Worm (Caenorhabditis elegans): Measurements from ENCODE around the gene C42D4.13.

The C42D4.13 gene

DNA sequence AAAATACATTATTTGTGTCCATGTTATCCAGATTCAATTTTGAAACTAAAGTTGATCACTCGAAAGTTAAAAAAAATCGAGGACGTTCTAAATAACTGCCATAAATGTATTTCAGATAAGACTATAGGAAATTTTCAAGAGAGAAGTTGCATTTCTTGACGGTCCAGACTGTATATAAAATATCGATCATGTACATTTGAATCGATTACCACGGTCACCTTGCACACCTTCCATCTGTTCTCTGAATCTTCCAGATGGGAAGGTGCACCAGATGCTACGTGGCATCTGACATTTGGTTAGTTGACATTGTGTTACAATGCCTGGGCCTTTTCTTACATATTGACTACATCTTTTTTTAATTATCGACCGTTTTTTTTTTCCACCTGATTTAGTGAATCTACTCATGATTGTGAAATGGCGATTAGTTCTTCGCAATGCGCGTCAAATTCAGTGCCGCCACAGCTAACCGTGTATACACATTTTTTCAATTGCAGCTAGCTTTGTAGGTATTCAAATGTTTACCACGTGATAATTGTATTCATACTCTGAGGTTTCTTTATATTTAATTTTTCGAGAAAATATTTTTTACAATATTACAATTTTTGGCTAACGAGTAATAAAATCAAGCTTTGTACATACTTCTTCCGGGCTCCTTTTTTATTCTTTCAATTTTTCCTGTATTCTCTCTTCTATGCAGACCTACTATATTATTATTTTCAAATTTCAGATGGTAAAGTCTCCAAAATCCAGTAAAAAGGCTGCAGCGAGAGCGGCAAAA, 19.8 kb downstream of the C42D4.13 start, which contains the start of gene skr-16:
skr-16 (plus strand) TSS at position 728 of the 778 bp plus-strand sequence.
- no peak for TF ChIP-seq nhr-76 (tag; optimal IDR thresholded peaks at IDR 0.05)
- TF ChIP-seq ham-2 (GFP tag; optimal IDR thresholded peaks at IDR 0.05), result no peak
- TF ChIP-seq drap-1 (GFP tag; optimal IDR thresholded peaks at IDR 0.05), result no peak
- TF ChIP-seq mls-2 (tag; optimal IDR thresholded peaks at IDR 0.05), result no peak
- TF ChIP-seq lin-13 (tag; optimal IDR thresholded peaks at IDR 0.05), result peak; percentile 4
- TF ChIP-seq ceh-39 (tag; optimal IDR thresholded peaks at IDR 0.05), result peak; percentile 56
- no peak for TF ChIP-seq lin-32 (GFP tag; optimal IDR thresholded peaks at IDR 0.05)
- TF ChIP-seq nhr-12 (tag; optimal IDR thresholded peaks at IDR 0.05), result no peak
- peak; percentile 29 for TF ChIP-seq lsy-2 (tag; optimal IDR thresholded peaks at IDR 0.05)
- TF ChIP-seq mab-5 (tag; optimal IDR thresholded peaks at IDR 0.05), result no peak
- no peak for TF ChIP-seq sem-2 (GFP tag; optimal IDR thresholded peaks at IDR 0.05)
- peak; percentile 55 for TF ChIP-seq cnd-1 (tag; optimal IDR thresholded peaks at IDR 0.05)
- no peak for TF ChIP-seq nhr-2 (tag; optimal IDR thresholded peaks at IDR 0.05)
- no peak for TF ChIP-seq zip-8 (tag; optimal IDR thresholded peaks at IDR 0.05)

DNA sequence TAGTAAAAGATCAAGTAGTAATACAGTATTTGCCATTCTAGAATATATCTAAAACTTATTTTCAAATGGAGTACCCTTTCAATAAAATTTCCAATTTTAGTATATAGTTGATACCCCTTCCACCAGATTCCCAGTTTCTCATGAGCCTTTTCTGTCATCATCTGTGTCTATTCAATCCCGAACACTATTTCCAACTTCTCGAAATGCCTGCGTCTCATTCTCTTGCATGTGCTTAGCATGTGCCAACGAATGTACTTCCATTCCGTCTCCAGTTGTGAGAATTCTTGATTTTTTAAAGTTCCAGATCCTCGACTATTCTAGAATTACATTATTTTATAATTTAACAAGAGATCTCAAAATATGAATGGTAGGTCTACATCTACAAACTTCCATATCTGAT, 21.4 kb downstream of the C42D4.13 start, which contains the start of gene C42D4.18:
C42D4.18 (plus strand) TSS at position 231 of the 400 bp plus-strand sequence.
- TF ChIP-seq unc-62 (GFP tag; optimal IDR thresholded peaks at IDR 0.05) (no peak), nhr-28 (tag; optimal IDR thresholded peaks at IDR 0.05) (no peak), ztf-11 (tag; optimal IDR thresholded peaks at IDR 0.05) (no peak), snpc-4 (tag; optimal IDR thresholded peaks at IDR 0.05) (no peak), elt-1 (tag; optimal IDR thresholded peaks at IDR 0.05; ENCODE audit: borderline replicate concordance, insufficient read depth) (no peak), elt-3 (tag; optimal IDR thresholded peaks at IDR 0.05) (no peak), lsy-2 (tag; optimal IDR thresholded peaks at IDR 0.05) (no peak), blmp-1 (tag; optimal IDR thresholded peaks at IDR 0.05) (no peak), tbx-8 (GFP tag; optimal IDR thresholded peaks at IDR 0.05) (no peak), lin-13 (tag; optimal IDR thresholded peaks at IDR 0.05) (no peak), mls-2 (tag; optimal IDR thresholded peaks at IDR 0.05) (no peak), sem-2 (GFP tag; optimal IDR thresholded peaks at IDR 0.05) (no peak), hlh-1 (tag; optimal IDR thresholded peaks at IDR 0.05) (no peak), mep-1 (tag; optimal IDR thresholded peaks at IDR 0.05) (no peak), mab-5 (tag; optimal IDR thresholded peaks at IDR 0.05) (no peak)

ce11 chrIV:7165723-7166122, 22.2 kb downstream of the C42D4.13 start, which contains the start of gene rpc-1:
Gene rpc-1, minus strand, starts transcription at chrIV:7165748.
- TF ChIP-seq mab-5 (tag; optimal IDR thresholded peaks at IDR 0.05) (no peak), lsy-2 (tag; optimal IDR thresholded peaks at IDR 0.05) (peak; percentile 33), ztf-11 (tag; optimal IDR thresholded peaks at IDR 0.05) (no peak), elt-1 (tag; optimal IDR thresholded peaks at IDR 0.05; ENCODE audit: borderline replicate concordance, insufficient read depth) (no peak), elt-3 (tag; optimal IDR thresholded peaks at IDR 0.05) (peak; percentile 10)

- no peak for TF ChIP-seq nhr-28 (tag; optimal IDR thresholded peaks at IDR 0.05)
- no peak for TF ChIP-seq unc-39 (tag; optimal IDR thresholded peaks at IDR 0.05)
- TF ChIP-seq unc-62 (GFP tag; optimal IDR thresholded peaks at IDR 0.05), result no peak
- no peak for TF ChIP-seq unc-120 (tag; optimal IDR thresholded peaks at IDR 0.05; ENCODE audit: poor library complexity, severe bottlenecking)
- no peak for TF ChIP-seq M03D4.4 (tag; optimal IDR thresholded peaks at IDR 0.05)
- TF ChIP-seq mab-5 (tag; optimal IDR thresholded peaks at IDR 0.05), result no peak
- no peak for TF ChIP-seq flh-1 (GFP tag; optimal IDR thresholded peaks at IDR 0.05)
- TF ChIP-seq snpc-4 (tag; optimal IDR thresholded peaks at IDR 0.05), result no peak
- no peak for TF ChIP-seq zip-8 (tag; optimal IDR thresholded peaks at IDR 0.05)
Observed at ce11 chrIV:7159586-7159985, 28.3 kb downstream of the C42D4.13 start.

ce11 chrIV:7158161-7158560, 29.8 kb downstream of the C42D4.13 start:
- TF ChIP-seq tbx-8 (GFP tag; optimal IDR thresholded peaks at IDR 0.05), result no peak
- no peak for TF ChIP-seq sptf-1 (tag; optimal IDR thresholded peaks at IDR 0.05)
- no peak for TF ChIP-seq lsy-2 (tag; optimal IDR thresholded peaks at IDR 0.05)
- TF ChIP-seq cnd-1 (tag; optimal IDR thresholded peaks at IDR 0.05), result no peak
- TF ChIP-seq elt-3 (tag; optimal IDR thresholded peaks at IDR 0.05), result no peak

All from whole organism, mixed stage, embryonic.